Worm (Caenorhabditis elegans): Measurements from ENCODE around the gene txt-9.

The txt-9 gene

DNA sequence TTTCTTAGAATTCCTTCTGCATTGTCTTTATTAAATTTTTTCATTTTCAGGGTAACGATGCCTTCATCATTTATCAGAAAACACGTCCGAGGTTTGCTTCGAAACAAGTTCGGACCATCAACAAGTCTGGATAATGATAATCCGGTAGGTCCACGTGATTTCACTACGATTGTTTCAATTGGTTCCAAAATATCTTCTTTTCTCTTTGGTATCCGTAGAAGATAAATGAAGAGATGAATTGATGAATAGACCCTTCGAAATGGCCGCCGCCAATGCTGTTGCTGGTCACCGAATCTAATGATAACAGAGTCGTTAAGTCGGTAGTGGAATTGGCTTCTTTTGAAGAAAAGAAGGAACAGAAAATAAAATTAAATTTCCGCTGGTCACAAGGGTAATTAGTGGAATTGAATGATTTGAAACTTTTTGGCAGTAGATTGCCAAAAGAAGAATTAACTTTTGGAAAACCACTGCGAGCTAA is 35.7 kb upstream of the txt-9 start, which contains the start of gene F33G12.6:
Gene F33G12.6, plus strand, starts transcription at position 51 of the 478 bp plus-strand sequence.
- TF ChIP-seq nhr-129 (tag; optimal IDR thresholded peaks at IDR 0.05) (peak; percentile 28), lsy-2 (tag; optimal IDR thresholded peaks at IDR 0.05) (peak in 1 of 2 experiments; percentile 31), mbf-1 (tag; optimal IDR thresholded peaks at IDR 0.05) (no peak)

DNA sequence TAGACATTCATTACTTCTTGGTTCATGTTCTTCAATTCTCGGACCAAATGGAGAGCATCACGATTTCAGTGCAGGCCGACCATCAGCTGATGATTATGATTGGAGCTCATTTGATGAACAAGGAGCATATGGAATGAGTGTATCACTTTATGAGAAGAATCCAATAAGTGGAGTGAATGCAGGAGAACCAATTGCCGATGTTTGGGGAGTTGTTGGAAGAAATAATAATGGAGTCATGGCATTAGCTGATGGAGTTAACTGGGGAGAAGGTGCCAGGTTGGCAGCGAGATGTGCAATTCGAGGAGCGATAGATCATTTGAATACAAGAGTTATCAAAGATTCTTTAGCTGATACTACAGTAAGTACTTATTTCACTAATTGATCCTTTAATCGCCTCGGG is 34.8 kb upstream of the txt-9 start:
- TF ChIP-seq fos-1 (tag; optimal IDR thresholded peaks at IDR 0.05): no peak
- no peak for TF ChIP-seq nhr-129 (tag; optimal IDR thresholded peaks at IDR 0.05)
- no peak for TF ChIP-seq mdl-1 (tag; optimal IDR thresholded peaks at IDR 0.05)
- no peak for TF ChIP-seq ama-1 (optimal IDR thresholded peaks at IDR 0.05)
- no peak for TF ChIP-seq sma-3 (GFP tag; optimal IDR thresholded peaks at IDR 0.05)
- TF ChIP-seq skn-1 (tag; optimal IDR thresholded peaks at IDR 0.05): no peak
- no peak for TF ChIP-seq peb-1 (tag; optimal IDR thresholded peaks at IDR 0.05)
- no peak for TF ChIP-seq sma-9 (GFP tag; optimal IDR thresholded peaks at IDR 0.05)
- no peak for TF ChIP-seq sma-9 (tag; optimal IDR thresholded peaks at IDR 0.05)
- no peak for TF ChIP-seq ztf-1 (GFP tag; conservative IDR thresholded peaks at IDR 0.05)
- TF ChIP-seq nhr-11 (tag; optimal IDR thresholded peaks at IDR 0.05): no peak

DNA sequence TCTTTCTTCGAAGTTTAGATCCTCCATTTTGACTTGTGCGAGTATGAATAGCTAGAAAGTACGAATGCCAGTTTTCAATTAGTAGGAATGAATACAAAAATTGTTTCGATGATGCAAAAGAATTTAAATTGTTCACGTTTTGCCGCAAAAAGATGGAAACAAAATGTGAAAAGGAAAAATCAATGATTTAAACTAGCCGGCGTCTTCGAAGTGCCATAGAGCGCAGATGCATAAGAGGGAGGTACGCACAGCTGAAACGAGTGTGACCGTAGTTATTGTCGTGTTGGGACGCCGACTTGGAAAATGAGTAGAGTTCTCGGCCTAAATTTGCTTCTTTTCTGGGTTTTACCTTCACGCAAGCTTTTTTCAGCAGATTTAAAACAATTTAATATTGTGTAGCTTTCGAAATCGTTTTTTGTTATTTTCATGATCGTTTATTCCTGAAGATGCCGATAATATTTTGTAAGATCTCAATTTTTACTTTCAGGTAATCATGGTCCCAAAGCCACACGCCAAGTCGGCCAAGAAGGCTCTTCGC is 30.4 kb upstream of the txt-9 start, which contains the start of the genes ify-1 and rpl-22:
Gene ify-1, minus strand, starts transcription at position 51 of the 538 bp plus-strand sequence.
Gene rpl-22, plus strand, starts transcription at position 488 of the 538 bp plus-strand sequence.
- TF ChIP-seq mbf-1 (tag; optimal IDR thresholded peaks at IDR 0.05) (no peak), lin-13 (GFP tag; optimal IDR thresholded peaks at IDR 0.05) (peak; percentile 95), R02D3.7 (tag; optimal IDR thresholded peaks at IDR 0.05) (peak; percentile 43), alr-1 (tag; optimal IDR thresholded peaks at IDR 0.05) (no peak), nhr-23 (tag; optimal IDR thresholded peaks at IDR 0.05) (no peak), sem-4 (tag; optimal IDR thresholded peaks at IDR 0.05) (peak; percentile 93), ZK546.5 (tag; optimal IDR thresholded peaks at IDR 0.05) (peak; percentile 83), mdl-1 (tag; optimal IDR thresholded peaks at IDR 0.05) (peak in 1 of 2 experiments; percentile 51), gmeb-1 (tag; optimal IDR thresholded peaks at IDR 0.05) (peak; percentile 95), nhr-12 (tag; optimal IDR thresholded peaks at IDR 0.05) (no peak), crh-2 (tag; optimal IDR thresholded peaks at IDR 0.05) (peak; percentile 98), nhr-6 (tag; optimal IDR thresholded peaks at IDR 0.05) (peak; percentile 89), unc-39 (tag; optimal IDR thresholded peaks at IDR 0.05) (no peak), nhr-237 (tag; optimal IDR thresholded peaks at IDR 0.05) (no peak), aly-2 (tag; optimal IDR thresholded peaks at IDR 0.05) (no peak), sma-3 (GFP tag; optimal IDR thresholded peaks at IDR 0.05) (peak; percentile 94), sma-9 (GFP tag; optimal IDR thresholded peaks at IDR 0.05) (peak; percentile 94), sma-9 (tag; optimal IDR thresholded peaks at IDR 0.05) (no peak), F13H6.1 (tag; optimal IDR thresholded peaks at IDR 0.05) (peak; percentile 92), ama-1 (optimal IDR thresholded peaks at IDR 0.05) (peak; percentile 71), skn-1 (tag; optimal IDR thresholded peaks at IDR 0.05) (no peak), mab-5 (tag; optimal IDR thresholded peaks at IDR 0.05) (peak; percentile 90), nhr-21 (tag; optimal IDR thresholded peaks at IDR 0.05) (peak; percentile 94), nhr-11 (tag; optimal IDR thresholded peaks at IDR 0.05) (peak; percentile 37), ceh-16 (tag; optimal IDR thresholded peaks at IDR 0.05) (peak; percentile 71), peb-1 (tag; optimal IDR thresholded peaks at IDR 0.05) (no peak), snpc-4 (tag; optimal IDR thresholded peaks at IDR 0.05) (peak; percentile 94), fos-1 (tag; optimal IDR thresholded peaks at IDR 0.05) (peak; percentile 83), nhr-25 (tag; optimal IDR thresholded peaks at IDR 0.05) (peak; percentile 95), lin-39 (tag; optimal IDR thresholded peaks at IDR 0.05) (no peak), ceh-82 (tag; optimal IDR thresholded peaks at IDR 0.05) (peak; percentile 73), elt-1 (tag; optimal IDR thresholded peaks at IDR 0.05) (no peak), nhr-10 (tag; optimal IDR thresholded peaks at IDR 0.05) (peak; percentile 34), dmd-4 (tag; optimal IDR thresholded peaks at IDR 0.05) (no peak), nhr-129 (tag; optimal IDR thresholded peaks at IDR 0.05) (peak; percentile 98), egl-27 (tag; optimal IDR thresholded peaks at IDR 0.05) (peak; percentile 39), unc-62 (GFP tag; optimal IDR thresholded peaks at IDR 0.05) (peak; percentile 47), lin-11 (tag; optimal IDR thresholded peaks at IDR 0.05) (peak; percentile 96), blmp-1 (tag; optimal IDR thresholded peaks at IDR 0.05; ENCODE audit: insufficient read depth) (peak; percentile 86), unc-55 (GFP tag; optimal IDR thresholded peaks at IDR 0.05) (peak; percentile 99), zag-1 (tag; optimal IDR thresholded peaks at IDR 0.05) (peak; percentile 78), lsy-2 (tag; optimal IDR thresholded peaks at IDR 0.05) (peak; percentile 98 to 100), Y55F3AM.14 (GFP tag; optimal IDR thresholded peaks at IDR 0.05) (peak; percentile 28), nhr-77 (tag; optimal IDR thresholded peaks at IDR 0.05) (peak; percentile 76), C34F6.9 (tag; optimal IDR thresholded peaks at IDR 0.05) (peak; percentile 96), ztf-4 (tag; optimal IDR thresholded peaks at IDR 0.05) (peak; percentile 90), ztf-1 (GFP tag; conservative IDR thresholded peaks at IDR 0.05) (no peak)
